Fruit fly (Drosophila melanogaster): ENCODE data around the gene CG17568.

Gene CG17568

dm6 chr2L:19163143-19163974 lies 18.1 kb downstream of the CG17568 start:
- TF ChIP-seq toe (GFP tag; optimal IDR thresholded peaks at IDR 0.05), result no peak
- no peak for TF ChIP-seq ovo (GFP tag; optimal IDR thresholded peaks at IDR 0.05)
- TF ChIP-seq Hr96 (GFP tag; optimal IDR thresholded peaks at IDR 0.05), result no peak
- TF ChIP-seq cic (GFP tag; optimal IDR thresholded peaks at IDR 0.05), result no peak
- no peak for TF ChIP-seq Clk (GFP tag; optimal IDR thresholded peaks at IDR 0.05)
- no peak for TF ChIP-seq CG33017 (tag; optimal IDR thresholded peaks at IDR 0.05)
- TF ChIP-seq CG11617 (GFP tag; optimal IDR thresholded peaks at IDR 0.05), result no peak
- no peak for TF ChIP-seq CG14711 (tag; optimal IDR thresholded peaks at IDR 0.05)

- TF ChIP-seq CG12768 (GFP tag; optimal IDR thresholded peaks at IDR 0.05) (no peak), pad (GFP tag; optimal IDR thresholded peaks at IDR 0.05) (no peak), Crg-1 (GFP tag; optimal IDR thresholded peaks at IDR 0.05) (no peak), CG1620 (GFP tag; optimal IDR thresholded peaks at IDR 0.05) (no peak), CG14711 (tag; optimal IDR thresholded peaks at IDR 0.05) (no peak)
Observed at dm6 chr2L:19162330-19163100, 19.0 kb downstream of the CG17568 start.

dm6 chr2L:19161307-19161999 lies 20.0 kb downstream of the CG17568 start:
- no peak for TF ChIP-seq toe (GFP tag; optimal IDR thresholded peaks at IDR 0.05)
- TF ChIP-seq tj (GFP tag; optimal IDR thresholded peaks at IDR 0.05), result no peak
- TF ChIP-seq pad (GFP tag; optimal IDR thresholded peaks at IDR 0.05), result no peak
- TF ChIP-seq CG7045 (GFP tag; optimal IDR thresholded peaks at IDR 0.05), result peak; percentile 24
- no peak for TF ChIP-seq CG33017 (tag; optimal IDR thresholded peaks at IDR 0.05)
- no peak for TF ChIP-seq cnc (optimal IDR thresholded peaks at IDR 0.05)
- TF ChIP-seq CG12768 (GFP tag; optimal IDR thresholded peaks at IDR 0.05), result no peak

- TF ChIP-seq kay (GFP tag; ENCODE audit: borderline replicate concordance) (peak; percentile 75), cnc (optimal IDR thresholded peaks at IDR 0.05) (no peak), tj (GFP tag; optimal IDR thresholded peaks at IDR 0.05) (peak; percentile 51)
Observed at dm6 chr2L:19159552-19160406, 21.7 kb downstream of the CG17568 start.

DNA sequence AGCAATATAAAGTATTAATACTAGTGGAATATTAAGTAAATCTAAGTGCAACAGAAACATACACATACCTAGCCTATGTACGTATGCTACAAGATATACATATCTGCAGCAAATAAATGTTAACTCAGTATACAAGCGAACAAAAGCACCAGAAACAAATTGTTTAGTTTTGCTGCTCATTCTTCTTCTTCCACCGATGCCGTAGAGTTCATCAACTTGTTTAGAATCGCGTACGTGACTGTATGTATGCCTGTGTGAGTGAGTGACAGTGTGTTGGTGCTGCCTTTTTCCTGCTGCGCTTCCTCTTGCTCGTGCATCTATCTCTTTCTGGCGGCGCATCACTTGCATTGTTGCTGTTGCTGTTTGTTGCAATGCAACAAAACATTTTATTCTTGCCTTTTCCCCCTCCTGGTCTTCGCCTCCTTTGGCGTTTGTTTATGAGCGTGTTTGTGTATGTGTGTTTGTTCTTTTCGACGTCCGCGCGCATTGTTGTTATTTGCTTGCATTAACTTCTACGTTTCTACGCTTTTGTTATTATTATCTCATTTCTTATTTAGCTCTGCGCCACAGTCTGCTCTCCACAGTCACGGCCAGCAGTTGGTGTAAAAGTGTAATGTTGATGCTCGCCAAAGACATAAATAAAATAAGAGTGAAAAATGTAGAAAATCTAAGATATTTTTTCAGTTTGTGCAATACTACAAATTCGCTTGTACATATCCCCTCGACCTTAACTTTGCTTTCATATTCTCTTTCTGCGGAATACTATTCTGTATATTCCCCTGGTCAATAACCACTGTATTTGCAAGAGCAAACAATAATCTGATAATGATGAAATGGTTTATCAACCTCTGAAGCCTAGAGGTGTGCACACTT lies 22.6 kb downstream of the CG17568 start:
- TF ChIP-seq CG1620 (GFP tag; optimal IDR thresholded peaks at IDR 0.05) (peak; percentile 3), toe (GFP tag; optimal IDR thresholded peaks at IDR 0.05) (peak; percentile 22), CG14711 (tag; optimal IDR thresholded peaks at IDR 0.05) (peak; percentile 30), CG7045 (GFP tag; optimal IDR thresholded peaks at IDR 0.05) (peak; percentile 32), CG7101 (tag; optimal IDR thresholded peaks at IDR 0.05) (peak; percentile 16), pad (GFP tag; optimal IDR thresholded peaks at IDR 0.05) (no peak), Mnt (GFP tag; optimal IDR thresholded peaks at IDR 0.05) (no peak), cic (GFP tag; optimal IDR thresholded peaks at IDR 0.05) (peak; percentile 17), kay (GFP tag; ENCODE audit: borderline replicate concordance) (peak; percentile 23), Hr96 (GFP tag; optimal IDR thresholded peaks at IDR 0.05) (peak; percentile 24), CG33017 (tag; optimal IDR thresholded peaks at IDR 0.05) (peak; percentile 36), CG11617 (GFP tag; optimal IDR thresholded peaks at IDR 0.05) (peak; percentile 37), CG12768 (GFP tag; optimal IDR thresholded peaks at IDR 0.05) (no peak), CG5204 (GFP tag; optimal IDR thresholded peaks at IDR 0.05) (peak; percentile 56)

All from whole organism, adult.